Worm (Caenorhabditis elegans) whole organism, L4/young adult: Measurements from ENCODE around the gene phf-10.

Source experiments
- W03F9.2 ChIP-seq: fragments of 150-350 bp; optimal IDR thresholded peaks from 2 replicates; lab custom pipeline; 2014; ENCODE audit warnings: missing biosample characterization, missing genetic modification characterization
- dao-5 ChIP-seq: sonication (generic microtip); optimal IDR thresholded peaks from 2 replicates; lab custom pipeline; 2016; ENCODE audit warnings: missing genotype, missing genetic modification characterization, moderate library complexity, missing compliant biosample characterization
- him-1 ChIP-seq: sonication (generic microtip); optimal IDR thresholded peaks from 2 replicates; lab custom pipeline; 2016; ENCODE audit warnings: missing genotype, missing genetic modification reagents, missing genetic modification characterization, missing compliant biosample characterization

ce11 chrV:347561-348345 lies 36.4 kb upstream of the phf-10 start:
- TF ChIP-seq him-1 (tag; lab: Kevin White, UChicago): no peak
- no peak for TF ChIP-seq W03F9.2
- TF ChIP-seq dao-5 (tag; lab: Kevin White, UChicago): no peak
